Worm (Caenorhabditis elegans) whole organism, young adult: ENCODE data around the gene R05F9.11.

ENCODE experiments used
- B0035.1 ChIP-seq: sonication (generic microtip); optimal IDR thresholded peaks from 2 replicates; lab custom pipeline; 2016; ENCODE audit warnings: missing genetic modification characterization, mild to moderate bottlenecking, missing compliant biosample characterization, missing genotype, missing genetic modification reagents
- aptf-2 ChIP-seq: fragments of 200-800 bp; sonication (Bioruptor generic); conservative IDR thresholded peaks from 2 replicates; pipeline ENCODE4 v1.3.6; 2022; ENCODE audit warnings: missing genetic modification reagents, missing genetic modification characterization, missing compliant biosample characterization

DNA sequence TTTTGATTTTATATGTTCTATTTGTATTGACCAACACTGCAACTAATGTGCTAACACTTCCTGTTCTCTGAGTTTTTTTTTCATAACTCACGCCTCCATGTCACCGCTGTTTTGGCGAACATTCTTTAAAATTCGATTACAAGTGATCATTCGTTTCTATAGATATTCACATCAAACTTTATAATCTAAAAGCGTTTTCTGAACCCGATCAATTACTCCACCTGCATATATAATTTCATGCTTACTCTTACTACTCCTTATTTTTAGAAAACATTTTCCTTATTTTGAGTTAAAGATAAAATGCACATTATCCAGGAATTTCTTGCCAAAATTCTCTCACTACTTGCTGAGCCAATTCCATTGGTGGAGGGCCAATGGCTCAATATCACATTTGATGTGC, 28.0 kb downstream of the R05F9.11 start, which contains the start of gene R05F9.7:
- TF ChIP-seq aptf-2 (GFP tag; lab: Robert Waterston, UW) (no peak), B0035.1 (tag; lab: Kevin White, UChicago) (no peak)
